Worm (Caenorhabditis elegans) whole organism, L1 larva: ENCODE measurements around the gene F07H5.13.

Source experiments
- C04F5.9 ChIP-seq: sonication (generic microtip); optimal IDR thresholded peaks from 2 replicates; lab custom pipeline; 2016; ENCODE audit warnings: missing genetic modification characterization, missing compliant biosample characterization
- C34B4.2 ChIP-seq: sonication (generic microtip); optimal IDR thresholded peaks from 2 replicates; lab custom pipeline; 2017; ENCODE audit warnings: mild to moderate bottlenecking, missing genetic modification characterization, missing compliant biosample characterization
- Y116A8C.19 ChIP-seq: sonication (generic microtip); optimal IDR thresholded peaks from 2 replicates; lab custom pipeline; 2016; ENCODE audit warnings: missing compliant biosample characterization, missing genetic modification characterization, borderline replicate concordance
- aha-1 ChIP-seq: fragments of 150-350 bp; optimal IDR thresholded peaks from 2 replicates; lab custom pipeline; 2014; ENCODE audit warnings: missing biosample characterization, missing genetic modification characterization
- ama-1 ChIP-seq: fragments of 150-350 bp; optimal IDR thresholded peaks from 2 replicates; lab custom pipeline; 2014
- blmp-1 ChIP-seq: fragments of 150-350 bp; optimal IDR thresholded peaks from 2 replicates; lab custom pipeline; 2014; ENCODE audit warnings: missing biosample characterization, missing genetic modification characterization
- ceh-63 ChIP-seq: fragments of 200-800 bp; sonication (Bioruptor generic); optimal IDR thresholded peaks from 2 replicates; lab custom pipeline; 2018; ENCODE audit warnings: mild to moderate bottlenecking, missing genetic modification characterization, missing compliant biosample characterization
- ceh-8 ChIP-seq: fragments of 200-800 bp; sonication (Bioruptor generic); optimal IDR thresholded peaks from 2 replicates; lab custom pipeline; 2018; ENCODE audit warnings: mild to moderate bottlenecking, missing genetic modification characterization, moderate library complexity, missing compliant biosample characterization
- ceh-82 ChIP-seq, 3 experiments: fragments of 150-350 bp in 1 of 3; sonication (generic microtip) in 2 of 3; optimal IDR thresholded peaks; 2 replicates each; lab custom pipeline; 2014 to 2017; ENCODE audit warnings: missing biosample characterization in 3 of 3, missing genetic modification characterization in 3 of 3
- ceh-88 ChIP-seq: fragments of 200-800 bp; sonication (Bioruptor generic); IDR thresholded peaks from 2 replicates; pipeline ENCODE4 v1.3.6; 2022; ENCODE audit warnings: missing genetic modification characterization, missing compliant biosample characterization
- ceh-90 ChIP-seq: sonication (generic microtip); optimal IDR thresholded peaks from 2 replicates; lab custom pipeline; 2016; ENCODE audit warnings: missing genetic modification characterization, missing compliant biosample characterization
- ces-1 ChIP-seq: fragments of 150-350 bp; optimal IDR thresholded peaks from 2 replicates; lab custom pipeline; 2014; ENCODE audit warnings: missing biosample characterization, missing genetic modification reagents, missing genetic modification characterization
- dsc-1 ChIP-seq: sonication (generic microtip); optimal IDR thresholded peaks from 2 replicates; lab custom pipeline; 2016; ENCODE audit warnings: mild to moderate bottlenecking, missing genetic modification characterization, missing compliant biosample characterization
- egl-27 ChIP-seq, 2 experiments: fragments of 150-350 bp in 1 of 2; sonication (generic microtip); optimal IDR thresholded peaks; 3 replicates each; lab custom pipeline; 2017 to 2018; ENCODE audit warnings: missing biosample characterization in 2 of 2, missing genetic modification characterization in 2 of 2, missing genetic modification reagents in 2 of 2
- ets-5 ChIP-seq: fragments of 200-800 bp; sonication (Bioruptor generic); IDR thresholded peaks from 2 replicates; pipeline ENCODE4 v1.3.6; 2022; ENCODE audit warnings: missing genetic modification characterization, missing compliant biosample characterization
- fkh-4 ChIP-seq: sonication (generic microtip); optimal IDR thresholded peaks from 2 replicates; lab custom pipeline; 2016; ENCODE audit warnings: missing compliant biosample characterization, missing genetic modification characterization, borderline replicate concordance
- fkh-8 ChIP-seq: sonication (generic microtip); optimal IDR thresholded peaks from 2 replicates; lab custom pipeline; 2016; ENCODE audit warnings: mild to moderate bottlenecking, missing genetic modification characterization, missing compliant biosample characterization
- grh-1 ChIP-seq: fragments of 200-800 bp; sonication (Bioruptor generic); IDR thresholded peaks from 2 replicates; pipeline ENCODE4 v1.3.6; 2022; ENCODE audit warnings: missing genetic modification reagents, missing genetic modification characterization, missing compliant biosample characterization
- hlh-4 ChIP-seq: sonication (generic microtip); optimal IDR thresholded peaks from 2 replicates; lab custom pipeline; 2016; ENCODE audit warnings: mild to moderate bottlenecking, missing genetic modification characterization, missing compliant biosample characterization
- isw-1 ChIP-seq: fragments of 200-800 bp; sonication (Bioruptor generic); IDR thresholded peaks from 2 replicates; pipeline ENCODE4 v1.3.6; 2022; ENCODE audit warnings: missing genetic modification characterization, missing compliant biosample characterization
- jun-1 ChIP-seq: fragments of 150-350 bp; optimal IDR thresholded peaks from 2 replicates; lab custom pipeline; 2014; ENCODE audit warnings: missing biosample characterization, missing genetic modification reagents, missing genetic modification characterization
- lin-15B ChIP-seq: fragments of 150-350 bp; sonication (generic microtip); optimal IDR thresholded peaks from 3 replicates; lab custom pipeline; 2014; ENCODE audit warnings: missing biosample characterization, missing genetic modification characterization
- lir-3 ChIP-seq: sonication (generic microtip); optimal IDR thresholded peaks from 2 replicates; lab custom pipeline; 2016; ENCODE audit warnings: mild to moderate bottlenecking, missing genetic modification characterization, moderate library complexity, missing compliant biosample characterization; ENCODE audit not compliant: poor library complexity
- lsy-2 ChIP-seq, 2 experiments: fragments of 150-350 bp; optimal IDR thresholded peaks; 2 replicates each; lab custom pipeline; 2014; ENCODE audit warnings: missing biosample characterization in 2 of 2, missing genetic modification characterization in 2 of 2
- nhr-11 ChIP-seq: fragments of 150-350 bp; optimal IDR thresholded peaks from 2 replicates; lab custom pipeline; 2014; ENCODE audit warnings: missing biosample characterization, missing genetic modification characterization
- nhr-12 ChIP-seq: sonication (generic microtip); optimal IDR thresholded peaks from 2 replicates; lab custom pipeline; 2017; ENCODE audit warnings: missing biosample characterization, missing genetic modification characterization
- nhr-20 ChIP-seq: sonication (generic microtip); optimal IDR thresholded peaks from 2 replicates; lab custom pipeline; 2016; ENCODE audit warnings: mild to moderate bottlenecking, missing genetic modification characterization, missing compliant biosample characterization
- nhr-237 ChIP-seq: fragments of 150-350 bp; optimal IDR thresholded peaks from 2 replicates; lab custom pipeline; 2014; ENCODE audit warnings: missing biosample characterization, missing genetic modification characterization
- nhr-28 ChIP-seq: fragments of 150-350 bp; optimal IDR thresholded peaks from 2 replicates; lab custom pipeline; 2014; ENCODE audit warnings: missing biosample characterization, missing genetic modification characterization
- nhr-47 ChIP-seq: sonication (generic microtip); optimal IDR thresholded peaks from 2 replicates; lab custom pipeline; 2016; ENCODE audit warnings: mild to moderate bottlenecking, missing genetic modification characterization, moderate library complexity, missing compliant biosample characterization
- nhr-71 ChIP-seq: sonication (generic microtip); optimal IDR thresholded peaks from 2 replicates; lab custom pipeline; 2016; ENCODE audit warnings: mild to moderate bottlenecking, missing genetic modification characterization, moderate library complexity, missing compliant biosample characterization
- nhr-85 ChIP-seq: sonication (generic microtip); peaks from one replicate; lab custom pipeline; 2016; ENCODE audit warnings: missing genetic modification characterization, inconsistent platforms, missing compliant biosample characterization
- pag-3 ChIP-seq: sonication (generic microtip); optimal IDR thresholded peaks from 2 replicates; lab custom pipeline; 2017; ENCODE audit warnings: missing genetic modification characterization, mild to moderate bottlenecking, missing compliant biosample characterization, antibody characterized with exemption, borderline replicate concordance; ENCODE audit not compliant: insufficient read depth
- pax-3 ChIP-seq: fragments of 200-800 bp; sonication (Bioruptor generic); optimal IDR thresholded peaks from 2 replicates; lab custom pipeline; 2018; ENCODE audit warnings: mild to moderate bottlenecking, missing genetic modification characterization, moderate library complexity, missing compliant biosample characterization
- pqm-1 ChIP-seq: sonication (generic microtip); optimal IDR thresholded peaks from 3 replicates; lab custom pipeline; 2017; ENCODE audit warnings: missing biosample characterization, missing genetic modification characterization
- sox-4 ChIP-seq: sonication (generic microtip); optimal IDR thresholded peaks from 2 replicates; lab custom pipeline; 2016; ENCODE audit warnings: missing genetic modification characterization, missing compliant biosample characterization
- sup-37 ChIP-seq: fragments of 200-800 bp; sonication (Bioruptor generic); optimal IDR thresholded peaks from 2 replicates; lab custom pipeline; 2018; ENCODE audit warnings: mild to moderate bottlenecking, missing genetic modification characterization, missing compliant biosample characterization
- tbx-2 ChIP-seq: sonication (generic microtip); optimal IDR thresholded peaks from 2 replicates; lab custom pipeline; 2016; ENCODE audit warnings: missing genetic modification characterization, missing compliant biosample characterization
- unc-130 ChIP-seq: fragments of 150-350 bp; optimal IDR thresholded peaks from 2 replicates; lab custom pipeline; 2017; ENCODE audit warnings: missing biosample characterization, missing genetic modification characterization, inconsistent platforms
- unc-30 ChIP-seq: sonication (generic microtip); optimal IDR thresholded peaks from 2 replicates; lab custom pipeline; 2017; ENCODE audit warnings: missing biosample characterization, missing genetic modification characterization
- unc-86 ChIP-seq: sonication (generic microtip); optimal IDR thresholded peaks from 2 replicates; lab custom pipeline; 2016; ENCODE audit warnings: missing genetic modification characterization, missing compliant biosample characterization
- xbp-1 ChIP-seq: sonication (generic microtip); optimal IDR thresholded peaks from 2 replicates; lab custom pipeline; 2016; ENCODE audit warnings: missing genetic modification characterization, missing compliant biosample characterization
- zip-4 ChIP-seq: fragments of 200-800 bp; sonication (Bioruptor generic); optimal IDR thresholded peaks from 2 replicates; lab custom pipeline; 2018; ENCODE audit warnings: mild to moderate bottlenecking, missing genetic modification characterization, moderate library complexity, missing compliant biosample characterization
- ztf-11 ChIP-seq, 2 experiments: sonication (generic microtip); optimal IDR thresholded peaks; 2 replicates each; lab custom pipeline; 2016 to 2017; ENCODE audit warnings: missing genetic modification characterization in 2 of 2, missing biosample characterization in 1 of 2, missing compliant biosample characterization in 1 of 2

The F07H5.13 gene

ce11 chrII:8788752-8789151 lies 1.6 kb upstream of the F07H5.13 start:
- TF ChIP-seq lsy-2 (tag; optimal IDR thresholded peaks at IDR 0.05; lab: Kevin White, UChicago) = no peak
- TF ChIP-seq unc-86 (tag; lab: Kevin White, UChicago) = no peak
- no peak for TF ChIP-seq jun-1 (tag; lab: Kevin White, UChicago)
- no peak for TF ChIP-seq ces-1 (GFP tag; lab: Kevin White, UChicago)
- peak; percentile 64 for TF ChIP-seq nhr-85
- no peak for TF ChIP-seq hlh-4 (tag; lab: Kevin White, UChicago)

- no peak for TF ChIP-seq Y116A8C.19 (tag; lab: Kevin White, UChicago)
- no peak for TF ChIP-seq lin-15B (tag; lab: Kevin White, UChicago)
- no peak for TF ChIP-seq C34B4.2 (tag; lab: Kevin White, UChicago)
- no peak for TF ChIP-seq ceh-88 (GFP tag; lab: Robert Waterston, UW)
- TF ChIP-seq nhr-12 (tag; lab: Kevin White, UChicago) = no peak
Observed at ce11 chrII:8792640-8793039, 2.3 kb downstream of the F07H5.13 start, which contains the start of gene idpa-2. TSS of gene idpa-2 (minus strand) at chrII:8792740.

ce11 chrII:8794072-8794471 lies 3.7 kb downstream of the F07H5.13 start, which contains the start of gene F07H5.7:
TSS of gene F07H5.7 (minus strand) at chrII:8794172.
- TF ChIP-seq nhr-28 (no peak), aha-1 (tag; lab: Kevin White, UChicago) (no peak), ces-1 (GFP tag; lab: Kevin White, UChicago) (no peak), ceh-63 (GFP tag; lab: Kevin White, UChicago) (no peak), xbp-1 (tag; lab: Kevin White, UChicago) (no peak), egl-27 (tag; optimal IDR thresholded peaks at IDR 0.05; lab: Kevin White, UChicago) (no peak)

ce11 chrII:8795227-8795626 lies 4.9 kb downstream of the F07H5.13 start:
- TF ChIP-seq dsc-1 (tag; lab: Kevin White, UChicago) (peak; percentile 91), nhr-28 (no peak), fkh-8 (peak; percentile 15), nhr-11 (tag; lab: Kevin White, UChicago) (peak; percentile 24), pag-3 (tag; lab: Kevin White, UChicago) (no peak), pax-3 (tag; lab: Kevin White, UChicago) (peak; percentile 55), fkh-4 (peak; percentile 3), sox-4 (peak; percentile 33), nhr-71 (peak; percentile 22), nhr-47 (peak; percentile 50)

ce11 chrII:8796391-8796790 lies 6.0 kb downstream of the F07H5.13 start:
- TF ChIP-seq sup-37 (GFP tag; lab: Kevin White, UChicago) (no peak), lir-3 (tag; lab: Kevin White, UChicago) (peak; percentile 14), ceh-8 (peak; percentile 32), lsy-2 (tag; optimal IDR thresholded peaks at IDR 0.05; lab: Kevin White, UChicago) (peak; percentile 45 to 50), unc-130 (tag; lab: Kevin White, UChicago) (no peak), ceh-90 (tag; lab: Kevin White, UChicago) (no peak), nhr-20 (tag; lab: Kevin White, UChicago) (peak; percentile 56), grh-1 (GFP tag; lab: Robert Waterston, UW) (no peak), nhr-85 (no peak), xbp-1 (tag; lab: Kevin White, UChicago) (peak; percentile 61), tbx-2 (tag; lab: Kevin White, UChicago) (peak; percentile 81), dsc-1 (tag; lab: Kevin White, UChicago) (peak; percentile 53), ama-1 (lab: Kevin White, UChicago) (no peak), unc-30 (tag; lab: Kevin White, UChicago) (no peak), ceh-82 (tag; optimal IDR thresholded peaks at IDR 0.05; lab: Kevin White, UChicago) (peak; percentile 48 to 68 (median 65)), C34B4.2 (tag; lab: Kevin White, UChicago) (no peak), ztf-11 (tag; optimal IDR thresholded peaks at IDR 0.05; lab: Kevin White, UChicago) (peak in 1 of 2 experiments; percentile 4), ceh-63 (GFP tag; lab: Kevin White, UChicago) (no peak), nhr-237 (tag; lab: Kevin White, UChicago) (no peak), ets-5 (GFP tag; lab: Robert Waterston, UW) (no peak), pqm-1 (tag; lab: Kevin White, UChicago) (no peak), blmp-1 (no peak), jun-1 (tag; lab: Kevin White, UChicago) (peak; percentile 52), nhr-47 (peak; percentile 85), aha-1 (tag; lab: Kevin White, UChicago) (no peak), zip-4 (GFP tag; lab: Kevin White, UChicago) (no peak), pax-3 (tag; lab: Kevin White, UChicago) (no peak), C04F5.9 (tag; lab: Kevin White, UChicago) (no peak), isw-1 (GFP tag; lab: Robert Waterston, UW) (peak; percentile 59)
